Worm (Caenorhabditis elegans) whole organism, young adult: ENCODE results near the gene atgp-2.

Experiments
- F39B2.1 ChIP-seq: fragments of 200-800 bp; sonication (Bioruptor generic); IDR thresholded peaks from 2 replicates; pipeline ENCODE4 v1.3.6; 2022; ENCODE audit warnings: missing genetic modification reagents, missing genetic modification characterization, missing compliant biosample characterization
- ama-1 ChIP-seq, 3 experiments: fragments of 150-350 bp in 1 of 3; sonication (generic microtip) in 2 of 3; optimal IDR thresholded peaks; 2 replicates each; lab custom pipeline; 2014 to 2018; ENCODE audit warnings: missing biosample characterization in 2 of 3, missing genetic modification characterization in 2 of 3, missing genetic modification reagents in 2 of 3
- attf-5 ChIP-seq: fragments of 200-800 bp; sonication (Bioruptor generic); optimal IDR thresholded peaks from 2 replicates; lab custom pipeline; 2018; ENCODE audit warnings: mild to moderate bottlenecking, missing genetic modification characterization, missing compliant biosample characterization
- cebp-1 ChIP-seq, 2 experiments: fragments of 200-800 bp in 1 of 2; sonication (Bioruptor generic) in 1 of 2; sonication (generic microtip) in 1 of 2; IDR thresholded peaks in 1 of 2; optimal IDR thresholded peaks in 1 of 2; 2 replicates each; pipeline versions ENCODE4 v1.3.6 to Lab custom; 2017 to 2022; ENCODE audit warnings: missing compliant biosample characterization in 2 of 2, missing genetic modification characterization in 2 of 2, mild to moderate bottlenecking in 1 of 2, missing genetic modification reagents in 1 of 2, moderate library complexity in 1 of 2
- ceh-27 ChIP-seq: fragments of 200-800 bp; sonication (Bioruptor generic); optimal IDR thresholded peaks from 2 replicates; lab custom pipeline; 2018; ENCODE audit warnings: mild to moderate bottlenecking, missing genetic modification characterization, moderate library complexity, missing compliant biosample characterization
- ceh-79 ChIP-seq: sonication (generic microtip); optimal IDR thresholded peaks from 2 replicates; lab custom pipeline; 2017; ENCODE audit warnings: mild to moderate bottlenecking, missing genetic modification characterization, missing compliant biosample characterization
- hlh-12 ChIP-seq: sonication (generic microtip); optimal IDR thresholded peaks from 2 replicates; lab custom pipeline; 2016; ENCODE audit warnings: missing genetic modification characterization, missing compliant biosample characterization
- lsy-27 ChIP-seq: sonication (generic microtip); optimal IDR thresholded peaks from 2 replicates; lab custom pipeline; 2017; ENCODE audit warnings: missing genetic modification characterization, mild to moderate bottlenecking, missing compliant biosample characterization, antibody characterized with exemption, missing genotype, borderline replicate concordance; ENCODE audit not compliant: insufficient read depth
- nhr-90 ChIP-seq: sonication (generic microtip); optimal IDR thresholded peaks from 2 replicates; lab custom pipeline; 2016; ENCODE audit warnings: missing genotype, mild to moderate bottlenecking, missing genetic modification characterization, missing compliant biosample characterization
- rcor-1 ChIP-seq: fragments of 200-800 bp; sonication (Bioruptor generic); IDR thresholded peaks from 2 replicates; pipeline ENCODE4 v1.3.6; 2022; ENCODE audit warnings: missing genetic modification reagents, missing genetic modification characterization, missing compliant biosample characterization
- repo-1 ChIP-seq: sonication (generic microtip); optimal IDR thresholded peaks from 2 replicates; lab custom pipeline; 2017; ENCODE audit warnings: mild to moderate bottlenecking, missing genetic modification characterization, missing compliant biosample characterization
- tbx-9 ChIP-seq: sonication (generic microtip); optimal IDR thresholded peaks from 2 replicates; lab custom pipeline; 2016; ENCODE audit warnings: borderline replicate concordance, missing genetic modification characterization, inconsistent platforms, missing compliant biosample characterization
- unc-62 ChIP-seq: fragments of 150-350 bp; optimal IDR thresholded peaks from 2 replicates; lab custom pipeline; 2014; ENCODE audit warnings: missing biosample characterization, missing genetic modification reagents, missing genetic modification characterization
- ztf-22 ChIP-seq: fragments of 200-800 bp; sonication (Bioruptor generic); optimal IDR thresholded peaks from 2 replicates; lab custom pipeline; 2018; ENCODE audit warnings: mild to moderate bottlenecking, missing genetic modification characterization, moderate library complexity, missing compliant biosample characterization

DNA sequence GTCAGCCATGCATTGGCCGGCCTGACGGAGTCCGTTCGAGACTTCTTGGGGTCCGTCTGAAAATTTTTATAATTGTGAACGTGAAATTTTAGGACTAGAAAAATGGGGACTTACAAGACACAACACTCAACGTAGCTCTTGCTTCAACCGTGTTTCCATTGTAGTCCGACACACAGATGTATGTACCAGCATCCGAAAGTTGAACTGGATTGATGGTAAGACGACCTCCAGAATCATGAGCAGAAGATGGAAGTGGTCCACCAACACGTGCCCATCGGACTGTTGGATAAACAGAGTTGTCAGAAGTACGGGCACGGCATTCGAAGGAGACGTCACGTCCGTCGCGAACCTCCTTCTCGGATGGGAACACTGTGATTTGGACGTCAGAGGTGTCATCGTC lies 22.4 kb upstream of the atgp-2 start:
- TF ChIP-seq unc-62 (GFP tag; lab: Kevin White, UChicago): no peak
- TF ChIP-seq ceh-27 (GFP tag; lab: Kevin White, UChicago): no peak
- TF ChIP-seq hlh-12 (tag; lab: Kevin White, UChicago): no peak
- no peak for TF ChIP-seq ama-1 (optimal IDR thresholded peaks at IDR 0.05; lab: Kevin White, UChicago)
- no peak for TF ChIP-seq ama-1 (GFP tag; optimal IDR thresholded peaks at IDR 0.05; lab: Kevin White, UChicago)
- TF ChIP-seq ztf-22 (GFP tag; lab: Kevin White, UChicago): no peak
- TF ChIP-seq lsy-27 (tag; lab: Kevin White, UChicago): no peak
- TF ChIP-seq nhr-90 (tag; lab: Kevin White, UChicago): no peak
- no peak for TF ChIP-seq tbx-9 (tag; lab: Kevin White, UChicago)
- no peak for TF ChIP-seq ceh-79 (tag; lab: Kevin White, UChicago)
- no peak for TF ChIP-seq attf-5 (GFP tag; lab: Kevin White, UChicago)
- TF ChIP-seq rcor-1 (GFP tag; lab: Robert Waterston, UW): no peak
- TF ChIP-seq repo-1: no peak
- TF ChIP-seq cebp-1 (GFP tag; IDR thresholded peaks at IDR 0.05; lab: Robert Waterston, UW): no peak
- TF ChIP-seq cebp-1 (tag; optimal IDR thresholded peaks at IDR 0.05; lab: Kevin White, UChicago): no peak
- no peak for TF ChIP-seq F39B2.1 (GFP tag; lab: Robert Waterston, UW)
